Worm (Caenorhabditis elegans): ENCODE measurements around the gene grp-1.
A peak's percentile ranks its signal among the peaks of the same experiment; 100 is the strongest.

The grp-1 gene

DNA sequence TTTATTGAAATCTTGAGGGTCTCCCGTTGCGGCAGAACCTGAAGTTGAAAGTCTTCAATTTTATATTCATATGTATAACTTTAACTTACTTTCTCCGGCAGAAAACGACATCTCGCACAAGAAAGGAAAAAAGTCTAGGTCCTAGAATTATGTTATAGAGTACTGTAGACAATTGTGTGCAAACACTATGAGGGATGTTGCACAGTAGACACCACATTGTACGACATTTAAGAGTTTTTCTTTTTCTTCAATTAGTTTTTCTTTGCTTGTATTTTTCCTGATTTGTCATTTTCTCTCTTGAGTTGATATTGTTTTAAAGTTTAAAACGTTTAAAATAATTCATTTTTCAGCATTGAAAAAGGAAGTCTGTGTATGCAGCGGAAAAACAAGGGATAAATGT is at the start of gene grp-1, which contains the start of gene K06H7.7:
Gene grp-1, plus strand, starts transcription at position 351 of the 400 bp plus-strand sequence.
Gene K06H7.7, minus strand, starts transcription at position 121 of the 400 bp plus-strand sequence.
- TF ChIP-seq irx-1 (tag; optimal IDR thresholded peaks at IDR 0.05) (no peak), egl-13 (tag; optimal IDR thresholded peaks at IDR 0.05) (no peak), ztf-4 (tag; optimal IDR thresholded peaks at IDR 0.05) (no peak), zag-1 (tag; optimal IDR thresholded peaks at IDR 0.05) (no peak), nhr-71 (tag; optimal IDR thresholded peaks at IDR 0.05) (peak; percentile 73), elt-3 (tag; optimal IDR thresholded peaks at IDR 0.05) (peak in 1 of 6 experiments; percentile 43), fkh-10 (GFP tag; optimal IDR thresholded peaks at IDR 0.05) (no peak), dsc-1 (tag; optimal IDR thresholded peaks at IDR 0.05) (peak; percentile 44), ceh-8 (GFP tag; optimal IDR thresholded peaks at IDR 0.05) (no peak), vab-15 (tag; optimal IDR thresholded peaks at IDR 0.05) (no peak), snpc-4 (tag; optimal IDR thresholded peaks at IDR 0.05) (peak; percentile 9), sptf-1 (tag; optimal IDR thresholded peaks at IDR 0.05) (no peak), unc-62 (GFP tag; optimal IDR thresholded peaks at IDR 0.05) (no peak), tbx-2 (tag; optimal IDR thresholded peaks at IDR 0.05) (peak; percentile 52), nhr-237 (tag; optimal IDR thresholded peaks at IDR 0.05) (no peak), rnt-1 (tag; optimal IDR thresholded peaks at IDR 0.05) (peak; percentile 53), ces-1 (GFP tag; optimal IDR thresholded peaks at IDR 0.05) (no peak), nhr-20 (tag; optimal IDR thresholded peaks at IDR 0.05) (peak; percentile 35), F16B12.6 (tag; optimal IDR thresholded peaks at IDR 0.05) (peak; percentile 93), sox-4 (tag; optimal IDR thresholded peaks at IDR 0.05) (no peak), lin-35 (GFP tag; optimal IDR thresholded peaks at IDR 0.05) (peak; percentile 75 to 82), lsy-2 (tag; optimal IDR thresholded peaks at IDR 0.05) (peak; percentile 99), lin-39 (tag; optimal IDR thresholded peaks at IDR 0.05) (no peak), alr-1 (tag; optimal IDR thresholded peaks at IDR 0.05; ENCODE audit: borderline replicate concordance) (no peak), unc-98 (GFP tag; IDR thresholded peaks at IDR 0.05) (no peak), hlh-4 (tag; optimal IDR thresholded peaks at IDR 0.05) (no peak), ztf-11 (tag; optimal IDR thresholded peaks at IDR 0.05) (no peak), nhr-90 (tag; optimal IDR thresholded peaks at IDR 0.05; ENCODE audit: poor library complexity) (peak; percentile 42), blmp-1 (tag; optimal IDR thresholded peaks at IDR 0.05) (peak; percentile 22), egl-27 (tag; optimal IDR thresholded peaks at IDR 0.05) (no peak), sup-37 (GFP tag; optimal IDR thresholded peaks at IDR 0.05) (no peak), elt-2 (tag; optimal IDR thresholded peaks at IDR 0.05) (no peak), nhr-12 (tag; optimal IDR thresholded peaks at IDR 0.05) (no peak), aha-1 (tag; optimal IDR thresholded peaks at IDR 0.05) (no peak), nhr-47 (tag; optimal IDR thresholded peaks at IDR 0.05) (peak; percentile 71), fos-1 (tag; optimal IDR thresholded peaks at IDR 0.05) (peak; percentile 6), tlp-1 (tag; optimal IDR thresholded peaks at IDR 0.05) (no peak), fkh-4 (tag; optimal IDR thresholded peaks at IDR 0.05; ENCODE audit: borderline replicate concordance) (no peak), snu-23 (GFP tag; optimal IDR thresholded peaks at IDR 0.05) (peak; percentile 77), efl-1 (optimal IDR thresholded peaks at IDR 0.05) (peak; percentile 74 to 79), efl-1 (GFP tag; optimal IDR thresholded peaks at IDR 0.05 in 1 of 2) (peak; percentile 76 to 97), lin-15B (tag; optimal IDR thresholded peaks at IDR 0.05) (no peak), mdl-1 (tag; optimal IDR thresholded peaks at IDR 0.05) (no peak), nhr-84 (tag; optimal IDR thresholded peaks at IDR 0.05) (no peak), unc-30 (tag; optimal IDR thresholded peaks at IDR 0.05) (no peak), nhr-19 (GFP tag; conservative IDR thresholded peaks at IDR 0.05) (peak; percentile 40; the same call in 1 of the 2 replicates), aly-2 (tag; optimal IDR thresholded peaks at IDR 0.05) (peak; percentile 70), nhr-76 (tag; optimal IDR thresholded peaks at IDR 0.05) (no peak), mef-2 (tag; optimal IDR thresholded peaks at IDR 0.05) (no peak), isw-1 (GFP tag; IDR thresholded peaks at IDR 0.05) (peak; percentile 44), zip-4 (GFP tag; optimal IDR thresholded peaks at IDR 0.05) (peak; percentile 27), mab-9 (GFP tag; IDR thresholded peaks at IDR 0.05) (no peak), C34B4.2 (tag; optimal IDR thresholded peaks at IDR 0.05) (no peak), grh-1 (GFP tag; IDR thresholded peaks at IDR 0.05) (no peak)

Measured in whole organism, L1 larva.